Worm (Caenorhabditis elegans) whole organism, L2 larva: Measurements from ENCODE around the gene her-1.
A peak's percentile ranks its signal among the peaks of the same experiment; 100 is the strongest.

Experiments
- C34F6.9 ChIP-seq: fragments of 150-350 bp; optimal IDR thresholded peaks from 2 replicates; lab custom pipeline; 2014; ENCODE audit warnings: missing biosample characterization, missing genetic modification characterization
- F13H6.1 ChIP-seq: sonication (generic microtip); optimal IDR thresholded peaks from 2 replicates; lab custom pipeline; 2016; ENCODE audit warnings: missing genetic modification characterization, missing compliant biosample characterization
- R02D3.7 ChIP-seq: fragments of 150-350 bp; optimal IDR thresholded peaks from 2 replicates; lab custom pipeline; 2014; ENCODE audit warnings: missing biosample characterization, missing genetic modification characterization
- Y55F3AM.14 ChIP-seq: fragments of 200-800 bp; sonication (Bioruptor generic); optimal IDR thresholded peaks from 2 replicates; lab custom pipeline; 2018; ENCODE audit warnings: mild to moderate bottlenecking, missing genetic modification characterization, missing compliant biosample characterization
- ZK546.5 ChIP-seq: sonication (generic microtip); optimal IDR thresholded peaks from 2 replicates; lab custom pipeline; 2017; ENCODE audit warnings: missing biosample characterization, missing genetic modification characterization
- aly-2 ChIP-seq: fragments of 150-350 bp; optimal IDR thresholded peaks from 2 replicates; lab custom pipeline; 2014; ENCODE audit warnings: missing biosample characterization, missing genetic modification characterization
- ama-1 ChIP-seq: fragments of 150-350 bp; optimal IDR thresholded peaks from 2 replicates; lab custom pipeline; 2018; ENCODE audit warnings: inconsistent platforms
- blmp-1 ChIP-seq: sonication (generic microtip); optimal IDR thresholded peaks from 2 replicates; lab custom pipeline; 2017; ENCODE audit warnings: missing genetic modification characterization, mild to moderate bottlenecking, missing compliant biosample characterization, antibody characterized with exemption, moderate library complexity; ENCODE audit not compliant: insufficient read depth
- ceh-16 ChIP-seq: fragments of 150-350 bp; optimal IDR thresholded peaks from 2 replicates; lab custom pipeline; 2014; ENCODE audit warnings: missing biosample characterization, missing genetic modification characterization
- ceh-82 ChIP-seq: fragments of 150-350 bp; optimal IDR thresholded peaks from 2 replicates; lab custom pipeline; 2014; ENCODE audit warnings: missing biosample characterization, missing genetic modification characterization
- crh-2 ChIP-seq: sonication (generic microtip); optimal IDR thresholded peaks from 2 replicates; lab custom pipeline; 2017; ENCODE audit warnings: missing biosample characterization, missing genetic modification characterization
- dmd-4 ChIP-seq: sonication (generic microtip); optimal IDR thresholded peaks from 2 replicates; lab custom pipeline; 2017; ENCODE audit warnings: missing biosample characterization, missing genetic modification characterization
- egl-27 ChIP-seq: sonication (generic microtip); optimal IDR thresholded peaks from 3 replicates; lab custom pipeline; 2017; ENCODE audit warnings: missing biosample characterization, missing genetic modification reagents, missing genetic modification characterization
- elt-3 ChIP-seq: sonication (generic microtip); optimal IDR thresholded peaks from 2 replicates; lab custom pipeline; 2017; ENCODE audit warnings: missing biosample characterization, missing genetic modification characterization
- fos-1 ChIP-seq: fragments of 150-350 bp; optimal IDR thresholded peaks from 2 replicates; lab custom pipeline; 2014; ENCODE audit warnings: missing biosample characterization, missing genetic modification characterization
- gmeb-1 ChIP-seq: fragments of 150-350 bp; optimal IDR thresholded peaks from 2 replicates; lab custom pipeline; 2014; ENCODE audit warnings: missing biosample characterization, missing genetic modification characterization
- lin-11 ChIP-seq: fragments of 150-350 bp; sonication (generic microtip); optimal IDR thresholded peaks from 2 replicates; lab custom pipeline; 2014; ENCODE audit warnings: missing biosample characterization, missing genetic modification characterization, inconsistent platforms, mixed read lengths
- lin-13 ChIP-seq: fragments of 150-350 bp; optimal IDR thresholded peaks from 2 replicates; lab custom pipeline; 2014; ENCODE audit warnings: missing biosample characterization, missing genetic modification reagents, missing genetic modification characterization
- lsy-2 ChIP-seq, 2 experiments: fragments of 150-350 bp in 1 of 2; sonication (generic microtip) in 1 of 2; optimal IDR thresholded peaks; 2 replicates each; lab custom pipeline; 2014 to 2017; ENCODE audit warnings: missing biosample characterization in 2 of 2, missing genetic modification characterization in 2 of 2
- mdl-1 ChIP-seq, 2 experiments: fragments of 150-350 bp in 1 of 2; sonication (generic microtip) in 1 of 2; optimal IDR thresholded peaks; 2 replicates each; lab custom pipeline; 2017; ENCODE audit warnings: missing biosample characterization in 2 of 2, missing genetic modification characterization in 2 of 2
- nhr-11 ChIP-seq: fragments of 150-350 bp; optimal IDR thresholded peaks from 2 replicates; lab custom pipeline; 2014; ENCODE audit warnings: missing biosample characterization, missing genetic modification characterization
- nhr-12 ChIP-seq: fragments of 150-350 bp; optimal IDR thresholded peaks from 2 replicates; lab custom pipeline; 2014; ENCODE audit warnings: missing biosample characterization, missing genetic modification characterization
- nhr-129 ChIP-seq: fragments of 150-350 bp; optimal IDR thresholded peaks from 2 replicates; lab custom pipeline; 2014; ENCODE audit warnings: missing biosample characterization, missing genetic modification characterization
- nhr-21 ChIP-seq: fragments of 150-350 bp; optimal IDR thresholded peaks from 2 replicates; lab custom pipeline; 2014; ENCODE audit warnings: missing biosample characterization, missing genetic modification characterization
- nhr-237 ChIP-seq: fragments of 150-350 bp; optimal IDR thresholded peaks from 2 replicates; lab custom pipeline; 2014; ENCODE audit warnings: missing biosample characterization, missing genetic modification characterization
- nhr-25 ChIP-seq: fragments of 150-350 bp; sonication (generic microtip); optimal IDR thresholded peaks from 3 replicates; lab custom pipeline; 2014; ENCODE audit warnings: missing biosample characterization, missing genetic modification characterization
- nhr-6 ChIP-seq: fragments of 150-350 bp; optimal IDR thresholded peaks from 2 replicates; lab custom pipeline; 2014; ENCODE audit warnings: missing biosample characterization, missing genetic modification characterization
- peb-1 ChIP-seq: fragments of 150-350 bp; optimal IDR thresholded peaks from 2 replicates; lab custom pipeline; 2014; ENCODE audit warnings: missing biosample characterization, missing genetic modification characterization
- sem-4 ChIP-seq: fragments of 150-350 bp; optimal IDR thresholded peaks from 2 replicates; lab custom pipeline; 2014; ENCODE audit warnings: missing biosample characterization, missing genetic modification reagents, missing genetic modification characterization
- skn-1 ChIP-seq: sonication (generic microtip); optimal IDR thresholded peaks from 2 replicates; lab custom pipeline; 2017; ENCODE audit warnings: missing biosample characterization, missing genetic modification characterization
- sma-3 ChIP-seq: sonication (generic microtip); optimal IDR thresholded peaks from 2 replicates; lab custom pipeline; 2016; ENCODE audit warnings: missing genetic modification reagents, missing genetic modification characterization, missing compliant biosample characterization
- sma-9 ChIP-seq, 2 experiments: fragments of 150-350 bp in 1 of 2; sonication (generic microtip) in 1 of 2; optimal IDR thresholded peaks; 2 replicates each; lab custom pipeline; 2014 to 2016; ENCODE audit warnings: missing genetic modification characterization in 2 of 2, mild to moderate bottlenecking in 1 of 2, missing biosample characterization in 1 of 2, missing compliant biosample characterization in 1 of 2, missing genetic modification reagents in 1 of 2, moderate library complexity in 1 of 2
- snpc-4 ChIP-seq: fragments of 150-350 bp; optimal IDR thresholded peaks from 2 replicates; lab custom pipeline; 2014; ENCODE audit warnings: missing biosample characterization, missing genetic modification characterization
- unc-39 ChIP-seq: fragments of 150-350 bp; optimal IDR thresholded peaks from 2 replicates; lab custom pipeline; 2014; ENCODE audit warnings: missing biosample characterization, missing genetic modification characterization
- unc-55 ChIP-seq: fragments of 150-350 bp; sonication (generic microtip); optimal IDR thresholded peaks from 3 replicates; lab custom pipeline; 2014; ENCODE audit warnings: missing biosample characterization, missing genetic modification reagents, missing genetic modification characterization
- unc-62 ChIP-seq: fragments of 150-350 bp; optimal IDR thresholded peaks from 2 replicates; lab custom pipeline; 2014; ENCODE audit warnings: missing biosample characterization, missing genetic modification reagents, missing genetic modification characterization
- ztf-1 ChIP-seq: fragments of 200-800 bp; sonication (Bioruptor generic); conservative IDR thresholded peaks from 2 replicates; pipeline ENCODE4 v1.3.6; 2022; ENCODE audit warnings: missing genetic modification characterization, missing compliant biosample characterization

her-1 gene

ce11 chrV:9679166-9679565 is 17.6 kb upstream of the her-1 start, which contains the start of gene ZK287.9:
Gene ZK287.9, plus strand, starts transcription at chrV:9679357.
- TF ChIP-seq fos-1 (tag; lab: Kevin White, UChicago): peak; percentile 63
- no peak for TF ChIP-seq peb-1 (tag; lab: Kevin White, UChicago)

DNA sequence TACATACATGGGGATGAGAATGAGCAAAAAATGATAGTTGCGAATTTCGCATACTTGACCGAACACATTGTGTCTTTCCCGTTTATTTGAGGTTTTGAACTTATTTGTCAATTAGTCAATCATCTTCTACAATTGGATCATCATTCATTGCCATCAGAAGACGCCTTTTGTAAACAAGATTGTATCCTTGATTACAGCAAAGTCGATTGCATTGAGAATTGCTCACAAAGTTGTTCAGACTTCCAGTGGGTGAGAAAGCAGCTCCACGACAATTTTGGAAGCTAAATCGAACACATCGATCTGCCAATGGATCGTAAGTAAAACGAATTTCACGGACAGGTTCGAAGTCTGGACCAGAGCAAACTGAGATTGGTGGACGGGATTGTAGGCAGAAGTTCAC is 16.6 kb upstream of the her-1 start:
- no peak for TF ChIP-seq egl-27 (tag; lab: Kevin White, UChicago)
- no peak for TF ChIP-seq ceh-16 (tag; lab: Kevin White, UChicago)

- no peak for TF ChIP-seq unc-39 (tag; lab: Kevin White, UChicago)
- no peak for TF ChIP-seq fos-1 (tag; lab: Kevin White, UChicago)
- TF ChIP-seq aly-2 (tag; lab: Kevin White, UChicago): no peak
- no peak for TF ChIP-seq sma-9 (GFP tag; optimal IDR thresholded peaks at IDR 0.05; lab: Kevin White, UChicago)
- TF ChIP-seq sma-9 (tag; optimal IDR thresholded peaks at IDR 0.05; lab: Kevin White, UChicago): no peak
- TF ChIP-seq ZK546.5 (tag; lab: Kevin White, UChicago): no peak
- no peak for TF ChIP-seq nhr-12 (tag; lab: Kevin White, UChicago)
- no peak for TF ChIP-seq snpc-4 (tag; lab: Kevin White, UChicago)
- no peak for TF ChIP-seq ztf-1
- TF ChIP-seq lsy-2 (tag; optimal IDR thresholded peaks at IDR 0.05; lab: Kevin White, UChicago): no peak
- TF ChIP-seq sma-3 (GFP tag; lab: Kevin White, UChicago): no peak
- TF ChIP-seq Y55F3AM.14: no peak
- TF ChIP-seq elt-3 (tag; lab: Kevin White, UChicago): no peak
- TF ChIP-seq ceh-16 (tag; lab: Kevin White, UChicago): no peak
- TF ChIP-seq skn-1 (tag; lab: Kevin White, UChicago): no peak
Measured at ce11 chrV:9685559-9685958, 11.3 kb upstream of the her-1 start, which contains the start of gene ZK287.4. Gene ZK287.4, minus strand, starts transcription at chrV:9685659.

ce11 chrV:9689364-9689763 is 7.5 kb upstream of the her-1 start:
- no peak for TF ChIP-seq mdl-1 (tag; optimal IDR thresholded peaks at IDR 0.05; lab: Kevin White, UChicago)
- no peak for TF ChIP-seq ceh-82 (tag; lab: Kevin White, UChicago)
- no peak for TF ChIP-seq dmd-4 (tag; lab: Kevin White, UChicago)
- TF ChIP-seq ama-1 (lab: Kevin White, UChicago): no peak
- TF ChIP-seq F13H6.1: no peak
- TF ChIP-seq lin-13 (GFP tag; lab: Kevin White, UChicago): no peak
- no peak for TF ChIP-seq unc-39 (tag; lab: Kevin White, UChicago)
- TF ChIP-seq R02D3.7 (tag; lab: Kevin White, UChicago): no peak
- TF ChIP-seq egl-27 (tag; lab: Kevin White, UChicago): no peak
- no peak for TF ChIP-seq skn-1 (tag; lab: Kevin White, UChicago)
- no peak for TF ChIP-seq snpc-4 (tag; lab: Kevin White, UChicago)
- TF ChIP-seq nhr-21: no peak
- no peak for TF ChIP-seq sma-3 (GFP tag; lab: Kevin White, UChicago)
- TF ChIP-seq unc-62: no peak
- TF ChIP-seq nhr-12 (tag; lab: Kevin White, UChicago): no peak
- no peak for TF ChIP-seq ztf-1
- TF ChIP-seq nhr-129 (tag; lab: Kevin White, UChicago): no peak
- TF ChIP-seq ZK546.5 (tag; lab: Kevin White, UChicago): no peak
- TF ChIP-seq, all 48 proteins: peak for 0

DNA sequence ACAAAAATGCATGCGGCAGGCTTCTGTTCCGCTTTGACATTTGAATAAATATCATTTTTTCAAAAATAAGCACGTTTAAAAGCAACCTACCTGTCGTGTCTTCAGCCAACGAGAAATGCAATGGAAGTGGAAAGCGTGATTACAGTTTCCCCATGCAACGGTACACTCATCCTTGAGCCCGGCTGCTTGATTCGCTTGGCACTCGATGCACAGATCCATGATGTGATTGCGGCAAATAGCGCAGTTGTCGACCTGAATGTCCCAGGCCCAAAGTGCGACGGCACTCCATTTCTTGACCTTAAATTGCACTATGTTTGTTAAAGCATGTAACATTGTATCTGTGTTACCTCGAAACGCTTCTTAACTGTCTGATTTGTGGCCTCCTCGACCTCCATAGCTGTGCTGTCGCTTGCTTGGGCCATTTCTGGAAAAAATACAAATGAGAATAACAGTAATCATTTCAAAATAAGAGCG is 6.7 kb upstream of the her-1 start, which contains the start of gene rbx-1:
Gene rbx-1, minus strand, starts transcription at position 424 of the 474 bp plus-strand sequence.
- TF ChIP-seq ceh-16 (tag; lab: Kevin White, UChicago): no peak
- no peak for TF ChIP-seq lin-11
- no peak for TF ChIP-seq ZK546.5 (tag; lab: Kevin White, UChicago)
- no peak for TF ChIP-seq nhr-11 (tag; lab: Kevin White, UChicago)
- no peak for TF ChIP-seq nhr-25 (tag; lab: Kevin White, UChicago)
- TF ChIP-seq, all 48 proteins: peak for 0

- TF ChIP-seq C34F6.9 (tag; lab: Kevin White, UChicago) (peak; percentile 72), ZK546.5 (tag; lab: Kevin White, UChicago) (no peak), crh-2 (tag; lab: Kevin White, UChicago) (peak; percentile 58), sma-3 (GFP tag; lab: Kevin White, UChicago) (peak; percentile 43), nhr-21 (peak; percentile 24), blmp-1 (tag; lab: Kevin White, UChicago) (peak; percentile 98), nhr-129 (tag; lab: Kevin White, UChicago) (peak; percentile 32), lsy-2 (tag; optimal IDR thresholded peaks at IDR 0.05; lab: Kevin White, UChicago) (peak; percentile 64 to 92), nhr-12 (tag; lab: Kevin White, UChicago) (no peak), sem-4 (peak; percentile 56), nhr-237 (no peak), unc-55 (GFP tag; lab: Kevin White, UChicago) (peak; percentile 43), gmeb-1 (tag; lab: Kevin White, UChicago) (peak; percentile 49), lin-13 (GFP tag; lab: Kevin White, UChicago) (no peak), sma-9 (GFP tag; optimal IDR thresholded peaks at IDR 0.05; lab: Kevin White, UChicago) (peak; percentile 43), sma-9 (tag; optimal IDR thresholded peaks at IDR 0.05; lab: Kevin White, UChicago) (no peak), skn-1 (tag; lab: Kevin White, UChicago) (no peak), nhr-11 (tag; lab: Kevin White, UChicago) (no peak), F13H6.1 (peak; percentile 4), nhr-6 (peak; percentile 51), fos-1 (tag; lab: Kevin White, UChicago) (peak; percentile 55)
Measured at ce11 chrV:9690728-9691127, 6.1 kb upstream of the her-1 start.
